Fruit fly (Drosophila melanogaster): Measurements from ENCODE around the gene CG42393.
A peak's percentile ranks its signal among the peaks of the same experiment; 100 is the strongest.

- TF ChIP-seq psq (optimal IDR thresholded peaks at IDR 0.05) (no peak), EcR (GFP tag; optimal IDR thresholded peaks at IDR 0.05) (peak in 1 of 2 experiments; percentile 95), usp (GFP tag; optimal IDR thresholded peaks at IDR 0.05) (no peak), pan (optimal IDR thresholded peaks at IDR 0.05) (no peak), CG8478 (optimal IDR thresholded peaks at IDR 0.05) (no peak)
Observed at dm6 chr3L:18006347-18006746, 36.2 kb upstream of the CG42393 start.
